Worm (Caenorhabditis elegans) whole organism, L2 larva: ENCODE results near the gene tbx-37.
A peak's percentile ranks its signal among the peaks of the same experiment; 100 is the strongest.

Experiments used
- C34F6.9 ChIP-seq: fragments of 150-350 bp; optimal IDR thresholded peaks from 2 replicates; lab custom pipeline; 2014; ENCODE audit warnings: missing biosample characterization, missing genetic modification characterization
- F13H6.1 ChIP-seq: sonication (generic microtip); optimal IDR thresholded peaks from 2 replicates; lab custom pipeline; 2016; ENCODE audit warnings: missing genetic modification characterization, missing compliant biosample characterization
- R02D3.7 ChIP-seq: fragments of 150-350 bp; optimal IDR thresholded peaks from 2 replicates; lab custom pipeline; 2014; ENCODE audit warnings: missing biosample characterization, missing genetic modification characterization
- Y55F3AM.14 ChIP-seq: fragments of 200-800 bp; sonication (Bioruptor generic); optimal IDR thresholded peaks from 2 replicates; lab custom pipeline; 2018; ENCODE audit warnings: mild to moderate bottlenecking, missing genetic modification characterization, missing compliant biosample characterization
- ZK546.5 ChIP-seq: sonication (generic microtip); optimal IDR thresholded peaks from 2 replicates; lab custom pipeline; 2017; ENCODE audit warnings: missing biosample characterization, missing genetic modification characterization
- alr-1 ChIP-seq: fragments of 150-350 bp; optimal IDR thresholded peaks from 2 replicates; lab custom pipeline; 2014; ENCODE audit warnings: missing biosample characterization, missing genetic modification characterization
- aly-2 ChIP-seq: fragments of 150-350 bp; optimal IDR thresholded peaks from 2 replicates; lab custom pipeline; 2014; ENCODE audit warnings: missing biosample characterization, missing genetic modification characterization
- ama-1 ChIP-seq: fragments of 150-350 bp; optimal IDR thresholded peaks from 2 replicates; lab custom pipeline; 2018; ENCODE audit warnings: inconsistent platforms
- blmp-1 ChIP-seq: sonication (generic microtip); optimal IDR thresholded peaks from 2 replicates; lab custom pipeline; 2017; ENCODE audit warnings: missing genetic modification characterization, mild to moderate bottlenecking, missing compliant biosample characterization, antibody characterized with exemption, moderate library complexity; ENCODE audit not compliant: insufficient read depth
- ceh-16 ChIP-seq: fragments of 150-350 bp; optimal IDR thresholded peaks from 2 replicates; lab custom pipeline; 2014; ENCODE audit warnings: missing biosample characterization, missing genetic modification characterization
- ceh-82 ChIP-seq: fragments of 150-350 bp; optimal IDR thresholded peaks from 2 replicates; lab custom pipeline; 2014; ENCODE audit warnings: missing biosample characterization, missing genetic modification characterization
- crh-2 ChIP-seq: sonication (generic microtip); optimal IDR thresholded peaks from 2 replicates; lab custom pipeline; 2017; ENCODE audit warnings: missing biosample characterization, missing genetic modification characterization
- dmd-4 ChIP-seq: sonication (generic microtip); optimal IDR thresholded peaks from 2 replicates; lab custom pipeline; 2017; ENCODE audit warnings: missing biosample characterization, missing genetic modification characterization
- egl-27 ChIP-seq: sonication (generic microtip); optimal IDR thresholded peaks from 3 replicates; lab custom pipeline; 2017; ENCODE audit warnings: missing biosample characterization, missing genetic modification reagents, missing genetic modification characterization
- elt-1 ChIP-seq: fragments of 150-350 bp; optimal IDR thresholded peaks from 2 replicates; lab custom pipeline; 2014; ENCODE audit warnings: missing biosample characterization, missing genetic modification characterization
- elt-3 ChIP-seq: sonication (generic microtip); optimal IDR thresholded peaks from 2 replicates; lab custom pipeline; 2017; ENCODE audit warnings: missing biosample characterization, missing genetic modification characterization
- fos-1 ChIP-seq: fragments of 150-350 bp; optimal IDR thresholded peaks from 2 replicates; lab custom pipeline; 2014; ENCODE audit warnings: missing biosample characterization, missing genetic modification characterization
- gmeb-1 ChIP-seq: fragments of 150-350 bp; optimal IDR thresholded peaks from 2 replicates; lab custom pipeline; 2014; ENCODE audit warnings: missing biosample characterization, missing genetic modification characterization
- lin-11 ChIP-seq: fragments of 150-350 bp; sonication (generic microtip); optimal IDR thresholded peaks from 2 replicates; lab custom pipeline; 2014; ENCODE audit warnings: missing biosample characterization, missing genetic modification characterization, inconsistent platforms, mixed read lengths
- lin-13 ChIP-seq: fragments of 150-350 bp; optimal IDR thresholded peaks from 2 replicates; lab custom pipeline; 2014; ENCODE audit warnings: missing biosample characterization, missing genetic modification reagents, missing genetic modification characterization
- lin-39 ChIP-seq: fragments of 150-350 bp; optimal IDR thresholded peaks from 2 replicates; lab custom pipeline; 2014; ENCODE audit warnings: missing biosample characterization, missing genetic modification reagents, missing genetic modification characterization
- lsy-2 ChIP-seq, 2 experiments: fragments of 150-350 bp in 1 of 2; sonication (generic microtip) in 1 of 2; optimal IDR thresholded peaks; 2 replicates each; lab custom pipeline; 2014 to 2017; ENCODE audit warnings: missing biosample characterization in 2 of 2, missing genetic modification characterization in 2 of 2
- mab-5 ChIP-seq: fragments of 150-350 bp; optimal IDR thresholded peaks from 2 replicates; lab custom pipeline; 2014; ENCODE audit warnings: missing biosample characterization, missing genetic modification characterization
- mbf-1 ChIP-seq: sonication (generic microtip); optimal IDR thresholded peaks from 2 replicates; lab custom pipeline; 2017; ENCODE audit warnings: missing biosample characterization, missing genetic modification characterization
- mdl-1 ChIP-seq, 2 experiments: fragments of 150-350 bp in 1 of 2; sonication (generic microtip) in 1 of 2; optimal IDR thresholded peaks; 2 replicates each; lab custom pipeline; 2017; ENCODE audit warnings: missing biosample characterization in 2 of 2, missing genetic modification characterization in 2 of 2
- nhr-10 ChIP-seq: sonication (generic microtip); optimal IDR thresholded peaks from 2 replicates; lab custom pipeline; 2017; ENCODE audit warnings: missing biosample characterization, missing genetic modification characterization
- nhr-11 ChIP-seq: fragments of 150-350 bp; optimal IDR thresholded peaks from 2 replicates; lab custom pipeline; 2014; ENCODE audit warnings: missing biosample characterization, missing genetic modification characterization
- nhr-12 ChIP-seq: fragments of 150-350 bp; optimal IDR thresholded peaks from 2 replicates; lab custom pipeline; 2014; ENCODE audit warnings: missing biosample characterization, missing genetic modification characterization
- nhr-129 ChIP-seq: fragments of 150-350 bp; optimal IDR thresholded peaks from 2 replicates; lab custom pipeline; 2014; ENCODE audit warnings: missing biosample characterization, missing genetic modification characterization
- nhr-21 ChIP-seq: fragments of 150-350 bp; optimal IDR thresholded peaks from 2 replicates; lab custom pipeline; 2014; ENCODE audit warnings: missing biosample characterization, missing genetic modification characterization
- nhr-23 ChIP-seq: fragments of 150-350 bp; optimal IDR thresholded peaks from 2 replicates; lab custom pipeline; 2014; ENCODE audit warnings: missing biosample characterization, missing genetic modification reagents, missing genetic modification characterization
- nhr-237 ChIP-seq: fragments of 150-350 bp; optimal IDR thresholded peaks from 2 replicates; lab custom pipeline; 2014; ENCODE audit warnings: missing biosample characterization, missing genetic modification characterization
- nhr-25 ChIP-seq: fragments of 150-350 bp; sonication (generic microtip); optimal IDR thresholded peaks from 3 replicates; lab custom pipeline; 2014; ENCODE audit warnings: missing biosample characterization, missing genetic modification characterization
- nhr-6 ChIP-seq: fragments of 150-350 bp; optimal IDR thresholded peaks from 2 replicates; lab custom pipeline; 2014; ENCODE audit warnings: missing biosample characterization, missing genetic modification characterization
- nhr-77 ChIP-seq: fragments of 150-350 bp; optimal IDR thresholded peaks from 2 replicates; lab custom pipeline; 2014; ENCODE audit warnings: missing biosample characterization, missing genetic modification characterization
- peb-1 ChIP-seq: fragments of 150-350 bp; optimal IDR thresholded peaks from 2 replicates; lab custom pipeline; 2014; ENCODE audit warnings: missing biosample characterization, missing genetic modification characterization
- sem-4 ChIP-seq: fragments of 150-350 bp; optimal IDR thresholded peaks from 2 replicates; lab custom pipeline; 2014; ENCODE audit warnings: missing biosample characterization, missing genetic modification reagents, missing genetic modification characterization
- skn-1 ChIP-seq: sonication (generic microtip); optimal IDR thresholded peaks from 2 replicates; lab custom pipeline; 2017; ENCODE audit warnings: missing biosample characterization, missing genetic modification characterization
- sma-3 ChIP-seq: sonication (generic microtip); optimal IDR thresholded peaks from 2 replicates; lab custom pipeline; 2016; ENCODE audit warnings: missing genetic modification reagents, missing genetic modification characterization, missing compliant biosample characterization
- sma-9 ChIP-seq, 2 experiments: fragments of 150-350 bp in 1 of 2; sonication (generic microtip) in 1 of 2; optimal IDR thresholded peaks; 2 replicates each; lab custom pipeline; 2014 to 2016; ENCODE audit warnings: missing genetic modification characterization in 2 of 2, mild to moderate bottlenecking in 1 of 2, missing biosample characterization in 1 of 2, missing compliant biosample characterization in 1 of 2, missing genetic modification reagents in 1 of 2, moderate library complexity in 1 of 2
- snpc-4 ChIP-seq: fragments of 150-350 bp; optimal IDR thresholded peaks from 2 replicates; lab custom pipeline; 2014; ENCODE audit warnings: missing biosample characterization, missing genetic modification characterization
- unc-39 ChIP-seq: fragments of 150-350 bp; optimal IDR thresholded peaks from 2 replicates; lab custom pipeline; 2014; ENCODE audit warnings: missing biosample characterization, missing genetic modification characterization
- unc-55 ChIP-seq: fragments of 150-350 bp; sonication (generic microtip); optimal IDR thresholded peaks from 3 replicates; lab custom pipeline; 2014; ENCODE audit warnings: missing biosample characterization, missing genetic modification reagents, missing genetic modification characterization
- unc-62 ChIP-seq: fragments of 150-350 bp; optimal IDR thresholded peaks from 2 replicates; lab custom pipeline; 2014; ENCODE audit warnings: missing biosample characterization, missing genetic modification reagents, missing genetic modification characterization
- zag-1 ChIP-seq: fragments of 150-350 bp; optimal IDR thresholded peaks from 2 replicates; lab custom pipeline; 2014; ENCODE audit warnings: missing biosample characterization, missing genetic modification characterization
- ztf-1 ChIP-seq: fragments of 200-800 bp; sonication (Bioruptor generic); conservative IDR thresholded peaks from 2 replicates; pipeline ENCODE4 v1.3.6; 2022; ENCODE audit warnings: missing genetic modification characterization, missing compliant biosample characterization
- ztf-11 ChIP-seq: sonication (generic microtip); optimal IDR thresholded peaks from 2 replicates; lab custom pipeline; 2017; ENCODE audit warnings: missing biosample characterization, missing genetic modification characterization
- ztf-4 ChIP-seq: fragments of 150-350 bp; optimal IDR thresholded peaks from 2 replicates; lab custom pipeline; 2014; ENCODE audit warnings: missing biosample characterization, missing genetic modification characterization

The tbx-37 gene

ce11 chrIII:11188132-11188531 is 38.8 kb downstream of the tbx-37 start:
- TF ChIP-seq fos-1 (tag; lab: Kevin White, UChicago) (peak; percentile 14), crh-2 (peak; percentile 6), nhr-23 (tag; lab: Kevin White, UChicago) (no peak)

ce11 chrIII:11185483-11186115 is 41.3 kb downstream of the tbx-37 start:
- peak; percentile 32 for TF ChIP-seq sem-4 (tag; lab: Kevin White, UChicago)
- no peak for TF ChIP-seq nhr-10 (tag; lab: Kevin White, UChicago)
- TF ChIP-seq mbf-1 (tag; lab: Kevin White, UChicago), result no peak
- no peak for TF ChIP-seq nhr-12 (tag; lab: Kevin White, UChicago)
- TF ChIP-seq egl-27, result no peak
- TF ChIP-seq sma-3 (GFP tag; lab: Kevin White, UChicago), result peak; percentile 40
- TF ChIP-seq ztf-1 (GFP tag; lab: Robert Waterston, UW), result no peak
- TF ChIP-seq nhr-23 (tag; lab: Kevin White, UChicago), result no peak
- TF ChIP-seq nhr-77 (tag; lab: Kevin White, UChicago), result no peak
- no peak for TF ChIP-seq ceh-16
- no peak for TF ChIP-seq unc-62 (GFP tag; lab: Kevin White, UChicago)
- no peak for TF ChIP-seq nhr-6
- peak; percentile 50 for TF ChIP-seq lin-11 (tag; lab: Kevin White, UChicago)
- no peak for TF ChIP-seq elt-3
- TF ChIP-seq peb-1 (tag; lab: Kevin White, UChicago), result no peak
- peak; percentile 66 for TF ChIP-seq unc-55 (GFP tag; lab: Kevin White, UChicago)
- TF ChIP-seq lin-39 (tag; lab: Kevin White, UChicago), result no peak
- no peak for TF ChIP-seq nhr-25 (tag; lab: Kevin White, UChicago)
- no peak for TF ChIP-seq alr-1 (tag; lab: Kevin White, UChicago)
- no peak for TF ChIP-seq blmp-1 (tag; lab: Kevin White, UChicago)
- TF ChIP-seq mdl-1 (tag; optimal IDR thresholded peaks at IDR 0.05; lab: Kevin White, UChicago), result peak in 1 of 2 experiments; percentile 71
- TF ChIP-seq Y55F3AM.14 (GFP tag; lab: Kevin White, UChicago), result peak; percentile 40
- TF ChIP-seq fos-1 (tag; lab: Kevin White, UChicago), result peak; percentile 64
- no peak for TF ChIP-seq nhr-129 (tag; lab: Kevin White, UChicago)
- TF ChIP-seq C34F6.9 (tag; lab: Kevin White, UChicago), result peak; percentile 67
- peak; percentile 82 for TF ChIP-seq F13H6.1 (tag; lab: Kevin White, UChicago)
- TF ChIP-seq zag-1, result peak; percentile 89
- no peak for TF ChIP-seq gmeb-1 (tag; lab: Kevin White, UChicago)
- no peak for TF ChIP-seq nhr-237 (tag; lab: Kevin White, UChicago)
- TF ChIP-seq dmd-4 (tag; lab: Kevin White, UChicago), result no peak
- TF ChIP-seq lsy-2 (tag; optimal IDR thresholded peaks at IDR 0.05; lab: Kevin White, UChicago), result peak in 1 of 2 experiments; percentile 50
- peak; percentile 32 for TF ChIP-seq lin-13 (GFP tag; lab: Kevin White, UChicago)
- no peak for TF ChIP-seq ama-1 (lab: Kevin White, UChicago)
- no peak for TF ChIP-seq skn-1 (tag; lab: Kevin White, UChicago)
- no peak for TF ChIP-seq ztf-4 (tag; lab: Kevin White, UChicago)
- no peak for TF ChIP-seq ztf-11
- no peak for TF ChIP-seq ceh-82
- peak; percentile 80 for TF ChIP-seq crh-2
- no peak for TF ChIP-seq aly-2 (tag; lab: Kevin White, UChicago)
- no peak for TF ChIP-seq ZK546.5 (tag; lab: Kevin White, UChicago)
- TF ChIP-seq sma-9 (GFP tag; optimal IDR thresholded peaks at IDR 0.05; lab: Kevin White, UChicago), result peak; percentile 58
- TF ChIP-seq sma-9 (tag; optimal IDR thresholded peaks at IDR 0.05; lab: Kevin White, UChicago), result no peak
- no peak for TF ChIP-seq snpc-4 (tag; lab: Kevin White, UChicago)
- no peak for TF ChIP-seq elt-1
- no peak for TF ChIP-seq mab-5 (tag; lab: Kevin White, UChicago)
- TF ChIP-seq nhr-21, result no peak
- no peak for TF ChIP-seq nhr-11 (tag; lab: Kevin White, UChicago)
- TF ChIP-seq unc-39 (tag; lab: Kevin White, UChicago), result no peak
- TF ChIP-seq R02D3.7 (tag; lab: Kevin White, UChicago), result no peak
- TF ChIP-seq, all 48 proteins: peak for 14
